Fruit fly (Drosophila melanogaster) whole organism, embryonic: ENCODE measurements around the gene CG42489.

ENCODE experiments used
- Abd-B ChIP-seq: fragments of 200-800 bp; sonication (Bioruptor generic); optimal IDR thresholded peaks from 2 replicates; lab custom pipeline; 2018; ENCODE audit warnings: missing biosample characterization, mild to moderate bottlenecking, missing genetic modification characterization, moderate library complexity
- Atf-2 ChIP-seq: fragments of 200-800 bp; sonication (Bioruptor generic); optimal IDR thresholded peaks from 2 replicates; lab custom pipeline; 2016; ENCODE audit warnings: missing biosample characterization, missing genetic modification characterization
- Bteb2 ChIP-seq: fragments of 200-800 bp; sonication (Bioruptor generic); optimal IDR thresholded peaks from 2 replicates; lab custom pipeline; 2016; ENCODE audit warnings: missing biosample characterization, missing genetic modification characterization
- CG11398 ChIP-seq: fragments of 200-800 bp; sonication (Bioruptor generic); optimal IDR thresholded peaks from 2 replicates; lab custom pipeline; 2016; ENCODE audit warnings: missing biosample characterization, missing genetic modification characterization
- CG11504 ChIP-seq: fragments of 200-800 bp; sonication (Bioruptor generic); optimal IDR thresholded peaks from 3 replicates; lab custom pipeline; 2019; ENCODE audit warnings: missing biosample characterization, mild to moderate bottlenecking, missing genetic modification characterization, moderate library complexity
- CG12236 ChIP-seq: fragments of 200-800 bp; sonication (Bioruptor generic); optimal IDR thresholded peaks from 2 replicates; lab custom pipeline; 2016; ENCODE audit warnings: missing biosample characterization, missing genetic modification characterization
- CG15011 ChIP-seq: fragments of 200-800 bp; sonication (Bioruptor generic); optimal IDR thresholded peaks from 3 replicates; lab custom pipeline; 2018; ENCODE audit warnings: missing biosample characterization, mild to moderate bottlenecking, missing genetic modification characterization
- CG17359 ChIP-seq: fragments of 200-800 bp; sonication (Bioruptor generic); optimal IDR thresholded peaks from 3 replicates; lab custom pipeline; 2018; ENCODE audit warnings: missing biosample characterization, mild to moderate bottlenecking, missing genetic modification characterization, moderate library complexity
- CG32772 ChIP-seq: fragments of 200-800 bp; sonication (Bioruptor generic); IDR thresholded peaks from 2 replicates; pipeline ENCODE4 v1.3.6; 2022; ENCODE audit warnings: missing biosample characterization, missing genetic modification characterization
- CG34422 ChIP-seq: fragments of 200-800 bp; sonication (Bioruptor generic); IDR thresholded peaks from 3 replicates; pipeline ENCODE4 v1.3.6; 2022; ENCODE audit warnings: missing biosample characterization, missing genetic modification characterization
- CG6689 ChIP-seq: fragments of 200-800 bp; sonication (Bioruptor generic); IDR thresholded peaks from 2 replicates; pipeline ENCODE4 v1.3.6; 2022; ENCODE audit warnings: missing biosample characterization, missing genetic modification characterization
- CG8089 ChIP-seq: fragments of 200-800 bp; sonication (Bioruptor generic); optimal IDR thresholded peaks from 3 replicates; lab custom pipeline; 2016; ENCODE audit warnings: missing biosample characterization, missing genetic modification characterization
- HLH54F ChIP-seq: fragments of 200-800 bp; sonication (Bioruptor generic); optimal IDR thresholded peaks from 3 replicates; lab custom pipeline; 2016; ENCODE audit warnings: missing biosample characterization, missing genetic modification characterization
- Hr39 ChIP-seq: fragments of >200 bp; optimal IDR thresholded peaks from 2 replicates; lab custom pipeline; 2017
- Hr51 ChIP-seq, 2 experiments: fragments of 200-800 bp; sonication (Bioruptor generic); optimal IDR thresholded peaks; 2 replicates in 1 of 2; 3 replicates in 1 of 2; lab custom pipeline; 2016 to 2018; ENCODE audit warnings: missing biosample characterization in 2 of 2, missing genetic modification characterization in 2 of 2, mild to moderate bottlenecking in 1 of 2, moderate library complexity in 1 of 2
- MESR4 ChIP-seq: fragments of 200-800 bp; sonication (Bioruptor generic); optimal IDR thresholded peaks from 2 replicates; lab custom pipeline; 2018; ENCODE audit warnings: missing biosample characterization, mild to moderate bottlenecking, missing genetic modification characterization, moderate library complexity
- Myb ChIP-seq: fragments of 200-800 bp; sonication (Bioruptor generic); optimal IDR thresholded peaks from 2 replicates; lab custom pipeline; 2016; ENCODE audit warnings: missing biosample characterization, missing genetic modification characterization
- Ptx1 ChIP-seq: fragments of 200-800 bp; sonication (Bioruptor generic); IDR thresholded peaks from 2 replicates; pipeline ENCODE4 v1.3.6; 2022; ENCODE audit warnings: missing biosample characterization, missing genetic modification characterization
- Rfx ChIP-seq: fragments of 200-800 bp; sonication (Bioruptor generic); IDR thresholded peaks from 2 replicates; pipeline ENCODE4 v1.3.6; 2022; ENCODE audit warnings: missing biosample characterization, missing genetic modification characterization
- Xrp1 ChIP-seq: fragments of 200-800 bp; sonication (Bioruptor generic); IDR thresholded peaks from 2 replicates; pipeline ENCODE4 v1.3.6; 2022; ENCODE audit warnings: missing biosample characterization, missing genetic modification characterization
- ab ChIP-seq: fragments of 200-800 bp; sonication (Bioruptor generic); optimal IDR thresholded peaks from 2 replicates; lab custom pipeline; 2016; ENCODE audit warnings: missing biosample characterization, missing genetic modification characterization
- ac ChIP-seq: fragments of 200-800 bp; sonication (Bioruptor generic); optimal IDR thresholded peaks from 3 replicates; lab custom pipeline; 2017; ENCODE audit warnings: missing biosample characterization, mild to moderate bottlenecking, missing genetic modification characterization
- br ChIP-seq: fragments of >200 bp; optimal IDR thresholded peaks from 2 replicates; lab custom pipeline; 2017
- chif ChIP-seq, 2 experiments: fragments of 200-800 bp; sonication (Bioruptor generic); optimal IDR thresholded peaks; 3 replicates each; lab custom pipeline; 2016; ENCODE audit warnings: missing biosample characterization in 2 of 2, missing genetic modification characterization in 2 of 2
- croc ChIP-seq: fragments of 200-800 bp; sonication (Bioruptor generic); conservative IDR thresholded peaks from 3 replicates; pipeline ENCODE4 v1.3.6; 2022; ENCODE audit warnings: missing biosample characterization, missing genetic modification characterization
- dm ChIP-seq: fragments of 200-800 bp; sonication (Bioruptor generic); optimal IDR thresholded peaks from 3 replicates; lab custom pipeline; 2016; ENCODE audit warnings: missing biosample characterization, missing genetic modification characterization
- dmrt99B ChIP-seq: fragments of 200-800 bp; sonication (Bioruptor generic); optimal IDR thresholded peaks from 2 replicates; lab custom pipeline; 2018; ENCODE audit warnings: missing biosample characterization, mild to moderate bottlenecking, missing genetic modification characterization, moderate library complexity
- h ChIP-seq: fragments of >200 bp; optimal IDR thresholded peaks from 2 replicates; lab custom pipeline; 2017
- ham ChIP-seq: fragments of 200-800 bp; sonication (Bioruptor generic); IDR thresholded peaks from 2 replicates; pipeline ENCODE4 v1.3.6; 2022; ENCODE audit warnings: missing biosample characterization, missing genetic modification characterization
- hkb ChIP-seq, 2 experiments: fragments of 200-800 bp in 1 of 2; fragments of >200 bp in 1 of 2; sonication (Bioruptor generic) in 1 of 2; IDR thresholded peaks in 1 of 2; optimal IDR thresholded peaks in 1 of 2; 2 replicates each; pipeline versions ENCODE4 v1.3.6 to Lab custom; 2017 to 2022; ENCODE audit warnings: missing biosample characterization in 1 of 2, missing genetic modification characterization in 1 of 2
- lov ChIP-seq, 2 experiments: fragments of 200-800 bp in 1 of 2; fragments of >200 bp in 1 of 2; sonication (Bioruptor generic) in 1 of 2; IDR thresholded peaks in 1 of 2; optimal IDR thresholded peaks in 1 of 2; 2 replicates in 1 of 2; 3 replicates in 1 of 2; pipeline versions ENCODE4 v1.3.6 to Lab custom; 2017 to 2022; ENCODE audit warnings: missing biosample characterization in 1 of 2, missing genetic modification characterization in 1 of 2
- mld ChIP-seq: fragments of 200-800 bp; sonication (Bioruptor generic); IDR thresholded peaks from 3 replicates; pipeline ENCODE4 v1.3.6; 2022; ENCODE audit warnings: missing biosample characterization, missing genetic modification characterization; ENCODE audit not compliant: partially characterized antibody
- nau ChIP-seq: fragments of 200-800 bp; sonication (Bioruptor generic); optimal IDR thresholded peaks from 3 replicates; lab custom pipeline; 2017; ENCODE audit warnings: missing biosample characterization, mild to moderate bottlenecking, missing genetic modification characterization, missing genetic modification reagents
- nerfin-1 ChIP-seq: fragments of 200-800 bp; sonication (Bioruptor generic); optimal IDR thresholded peaks from 3 replicates; lab custom pipeline; 2019; ENCODE audit warnings: missing biosample characterization, mild to moderate bottlenecking, missing genetic modification characterization, moderate library complexity
- nmo ChIP-seq: fragments of 200-800 bp; sonication (Bioruptor generic); optimal IDR thresholded peaks from 2 replicates; lab custom pipeline; 2018; ENCODE audit warnings: missing biosample characterization, mild to moderate bottlenecking, missing genetic modification characterization, moderate library complexity
- pita ChIP-seq: fragments of 200-800 bp; sonication (Bioruptor generic); optimal IDR thresholded peaks from 2 replicates; lab custom pipeline; 2017; ENCODE audit warnings: missing biosample characterization, mild to moderate bottlenecking, missing genetic modification characterization
- prd ChIP-seq, 3 experiments: fragments of >200 bp in 2 of 3; fragments of 200-800 bp in 1 of 3; sonication (Bioruptor generic) in 1 of 3; optimal IDR thresholded peaks in 2 of 3; IDR thresholded peaks in 1 of 3; 2 replicates in 2 of 3; 3 replicates in 1 of 3; pipeline versions ENCODE4 v1.3.6 to Lab custom; 2017 to 2022; ENCODE audit warnings: missing biosample characterization in 1 of 3, missing genetic modification characterization in 1 of 3
- row ChIP-seq: fragments of 200-800 bp; sonication (Bioruptor generic); IDR thresholded peaks from 3 replicates; pipeline ENCODE4 v1.3.6; 2022; ENCODE audit warnings: missing biosample characterization, missing genetic modification characterization
- scrt ChIP-seq: fragments of 200-800 bp; sonication (Bioruptor generic); optimal IDR thresholded peaks from 2 replicates; lab custom pipeline; 2018; ENCODE audit warnings: missing biosample characterization, mild to moderate bottlenecking, missing genetic modification characterization, moderate library complexity
- slou ChIP-seq: fragments of 200-800 bp; sonication (Bioruptor generic); optimal IDR thresholded peaks from 3 replicates; lab custom pipeline; 2016; ENCODE audit warnings: missing biosample characterization, missing genetic modification characterization
- so ChIP-seq: fragments of 200-800 bp; sonication (Bioruptor generic); IDR thresholded peaks from 3 replicates; pipeline ENCODE4 v1.3.6; 2022; ENCODE audit warnings: missing biosample characterization, missing genetic modification characterization
- zfh1 ChIP-seq: fragments of 200-800 bp; sonication (Bioruptor generic); IDR thresholded peaks from 3 replicates; pipeline ENCODE4 v1.3.6; 2022; ENCODE audit warnings: missing biosample characterization, missing genetic modification characterization

CG42489 gene

dm6 chr3R:8642376-8642966, 12.1 kb downstream of the CG42489 start (continued):
- TF ChIP-seq ham (GFP tag; lab: Robert Waterston, UW), result no peak
- TF ChIP-seq, all 482 proteins: peak for 42

- TF ChIP-seq scrt (GFP tag; lab: Kevin White, UChicago), result peak; percentile 58
- TF ChIP-seq croc (GFP tag; lab: Robert Waterston, UW), result no peak
Observed at dm6 chr3R:8638629-8639028, 15.9 kb downstream of the CG42489 start.

dm6 chr3R:8635778-8636177, 18.8 kb downstream of the CG42489 start, which contains the start of gene Or85e:
Gene Or85e, minus strand, starts transcription at chr3R:8635878.
- TF ChIP-seq mld (GFP tag; lab: Robert Waterston, UW), result no peak

- TF ChIP-seq Hr39 (lab: Kevin White, UChicago) (peak; percentile 67), dm (GFP tag; lab: Kevin White, UChicago) (no peak)
- TF ChIP-seq, all 482 proteins: peak for 1
Observed at dm6 chr3R:8620737-8621136, 33.8 kb downstream of the CG42489 start.

- TF ChIP-seq ab (GFP tag; lab: Kevin White, UChicago) (no peak), CG12236 (GFP tag; lab: Kevin White, UChicago) (no peak), Myb (GFP tag; lab: Kevin White, UChicago) (no peak), zfh1 (GFP tag; lab: Robert Waterston, UW) (0 out of 3 replicates have a peak, but pooled peaks have one; percentile 40), CG11504 (tag; lab: Kevin White, UChicago) (peak; percentile 42), row (GFP tag; lab: Robert Waterston, UW) (peak; percentile 47; the same call in 1 of the 3 replicates), CG17359 (tag; lab: Kevin White, UChicago) (no peak), br (lab: Kevin White, UChicago) (no peak), CG32772 (GFP tag; lab: Robert Waterston, UW) (no peak), CG15011 (GFP tag; lab: Kevin White, UChicago) (no peak), Abd-B (GFP tag; lab: Kevin White, UChicago) (peak; percentile 5), CG11398 (GFP tag; lab: Kevin White, UChicago) (no peak), Hr51 (GFP tag; optimal IDR thresholded peaks at IDR 0.05; lab: Kevin White, UChicago) (peak in 1 of 2 experiments; percentile 42), lov (optimal IDR thresholded peaks at IDR 0.05; lab: Kevin White, UChicago) (no peak), lov (GFP tag; IDR thresholded peaks at IDR 0.05; lab: Robert Waterston, UW) (0 out of 3 replicates have a peak, but pooled peaks have one; percentile 16), pita (GFP tag; lab: Kevin White, UChicago) (no peak), hkb (optimal IDR thresholded peaks at IDR 0.05; lab: Kevin White, UChicago) (no peak), hkb (GFP tag; IDR thresholded peaks at IDR 0.05; lab: Robert Waterston, UW) (peak; percentile 50), nmo (GFP tag; lab: Kevin White, UChicago) (peak; percentile 14), HLH54F (GFP tag; lab: Kevin White, UChicago) (no peak), nerfin-1 (tag; lab: Kevin White, UChicago) (no peak), Rfx (0 out of 2 replicates have a peak, but pooled peaks have one; percentile 18), Bteb2 (GFP tag; lab: Kevin White, UChicago) (no peak), MESR4 (GFP tag; lab: Kevin White, UChicago) (no peak), Atf-2 (no peak), dmrt99B (tag; lab: Kevin White, UChicago) (peak; percentile 34), Ptx1 (GFP tag; lab: Robert Waterston, UW) (peak; percentile 51), Xrp1 (GFP tag; lab: Robert Waterston, UW) (no peak), CG34422 (GFP tag; lab: Robert Waterston, UW) (no peak), CG6689 (GFP tag; lab: Robert Waterston, UW) (no peak), chif (GFP tag; optimal IDR thresholded peaks at IDR 0.05; lab: Kevin White, UChicago) (no peak), ac (no peak), nau (peak; percentile 11), h (lab: Kevin White, UChicago) (no peak), so (no peak), slou (GFP tag; lab: Kevin White, UChicago) (no peak), prd (optimal IDR thresholded peaks at IDR 0.05; lab: Kevin White, UChicago) (no peak), prd (GFP tag; IDR thresholded peaks at IDR 0.05; lab: Robert Waterston, UW) (peak; percentile 34; the same call in 1 of the 3 replicates), CG8089 (GFP tag; lab: Kevin White, UChicago) (no peak)
Observed at dm6 chr3R:8619089-8619488, 35.5 kb downstream of the CG42489 start.
